Fruit fly (Drosophila melanogaster) whole organism, embryonic: Measurements from ENCODE around the gene GlcAT-P.

Experiments
- CG12299 ChIP-seq: fragments of 200-800 bp; sonication (Bioruptor generic); optimal IDR thresholded peaks from 2 replicates; lab custom pipeline; 2018; ENCODE audit warnings: missing biosample characterization, mild to moderate bottlenecking, missing genetic modification characterization
- CG3995 ChIP-seq: fragments of 200-800 bp; sonication (Bioruptor generic); optimal IDR thresholded peaks from 3 replicates; lab custom pipeline; 2016; ENCODE audit warnings: missing biosample characterization, missing genetic modification characterization
- CG8290 ChIP-seq, 3 experiments: fragments of 200-800 bp; sonication (Bioruptor generic); optimal IDR thresholded peaks; 2 replicates each; lab custom pipeline; 2016 to 2019; ENCODE audit warnings: missing biosample characterization in 3 of 3, missing genetic modification characterization in 3 of 3, mild to moderate bottlenecking in 2 of 3, moderate library complexity in 1 of 3
- CTCF ChIP-seq: fragments of 200-800 bp; sonication (Bioruptor generic); optimal IDR thresholded peaks from 2 replicates; lab custom pipeline; 2017; ENCODE audit warnings: missing biosample characterization, mild to moderate bottlenecking, missing genetic modification characterization, moderate library complexity
- Sox102F ChIP-seq: fragments of 200-800 bp; sonication (Bioruptor generic); optimal IDR thresholded peaks from 2 replicates; lab custom pipeline; 2018; ENCODE audit warnings: missing biosample characterization, mild to moderate bottlenecking, missing genetic modification characterization, moderate library complexity
- ato ChIP-seq: fragments of 200-800 bp; sonication (Bioruptor generic); IDR thresholded peaks from 2 replicates; pipeline ENCODE4 v1.3.6; 2022; ENCODE audit warnings: missing biosample characterization, missing genetic modification characterization; ENCODE audit not compliant: partially characterized antibody
- ham ChIP-seq: fragments of 200-800 bp; sonication (Bioruptor generic); IDR thresholded peaks from 2 replicates; pipeline ENCODE4 v1.3.6; 2022; ENCODE audit warnings: missing biosample characterization, missing genetic modification characterization
- p53 ChIP-seq: fragments of 200-800 bp; sonication (Bioruptor generic); optimal IDR thresholded peaks from 2 replicates; lab custom pipeline; 2016; ENCODE audit warnings: missing biosample characterization, missing genetic modification characterization
- psq ChIP-seq: fragments of 200-800 bp; sonication (Bioruptor generic); optimal IDR thresholded peaks from 2 replicates; lab custom pipeline; 2017; ENCODE audit warnings: missing biosample characterization, missing genetic modification characterization
- sna ChIP-seq: fragments of 200-800 bp; sonication (Bioruptor generic); IDR thresholded peaks from 2 replicates; pipeline ENCODE4 v1.3.6; 2022; ENCODE audit warnings: missing biosample characterization, missing genetic modification characterization; ENCODE audit not compliant: partially characterized antibody
- so ChIP-seq: fragments of 200-800 bp; sonication (Bioruptor generic); IDR thresholded peaks from 3 replicates; pipeline ENCODE4 v1.3.6; 2022; ENCODE audit warnings: missing biosample characterization, missing genetic modification characterization
- tap ChIP-seq: fragments of 200-800 bp; optimal IDR thresholded peaks from 3 replicates; lab custom pipeline; 2019; ENCODE audit warnings: missing biosample characterization, mild to moderate bottlenecking, missing genetic modification characterization, moderate library complexity
- usp ChIP-seq: fragments of >200 bp; optimal IDR thresholded peaks from 2 replicates; lab custom pipeline; 2017; ENCODE audit warnings: missing biosample characterization, missing genetic modification characterization
- zen2 ChIP-seq: fragments of 200-800 bp; sonication (Bioruptor generic); IDR thresholded peaks from 3 replicates; pipeline ENCODE4 v1.3.6; 2022; ENCODE audit warnings: missing biosample characterization, missing genetic modification characterization; ENCODE audit not compliant: partially characterized antibody

DNA sequence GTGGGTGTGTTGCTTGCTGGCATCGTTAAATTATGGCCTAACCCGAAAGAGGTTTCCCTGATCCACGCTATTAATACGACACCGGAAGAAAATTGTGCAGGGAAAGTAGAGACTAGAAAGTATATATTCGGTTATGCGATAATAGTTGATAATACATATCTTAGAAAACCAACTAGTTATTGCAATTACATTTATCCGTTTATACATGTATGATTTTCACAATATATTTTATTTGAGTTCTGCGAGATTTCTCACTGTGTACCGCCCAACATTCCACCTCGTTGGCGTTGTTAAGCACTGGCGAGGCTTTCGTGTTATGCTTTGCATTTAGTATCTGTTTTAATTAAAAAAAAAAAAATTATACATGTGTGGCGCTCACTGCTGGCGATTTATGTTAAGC lies 42.0 kb downstream of the GlcAT-P start:
- no peak for TF ChIP-seq ham (GFP tag; lab: Robert Waterston, UW)
- no peak for TF ChIP-seq psq
- TF ChIP-seq tap, result no peak
- no peak for TF ChIP-seq CG12299 (tag; lab: Kevin White, UChicago)
- no peak for TF ChIP-seq ato (GFP tag; lab: Robert Waterston, UW)
- TF ChIP-seq CTCF (GFP tag; lab: Kevin White, UChicago), result no peak
- TF ChIP-seq CG3995 (GFP tag; lab: Kevin White, UChicago), result no peak
- TF ChIP-seq zen2, result no peak
- TF ChIP-seq sna (GFP tag; lab: Robert Waterston, UW), result no peak
- TF ChIP-seq so (GFP tag; lab: Robert Waterston, UW), result peak; percentile 54; the same call in 1 of the 3 replicates
- peak; percentile 44 for TF ChIP-seq Sox102F (GFP tag; lab: Kevin White, UChicago)
- no peak for TF ChIP-seq p53 (GFP tag; lab: Kevin White, UChicago)
- no peak for TF ChIP-seq CG8290 (GFP tag; optimal IDR thresholded peaks at IDR 0.05; lab: Kevin White, UChicago)
- no peak for TF ChIP-seq CG8290 (tag; optimal IDR thresholded peaks at IDR 0.05; lab: Kevin White, UChicago)
- no peak for TF ChIP-seq usp (GFP tag; lab: Kevin White, UChicago)
